Fruit fly (Drosophila melanogaster): Measurements from ENCODE around the gene CG7443.
A peak's percentile ranks its signal among the peaks of the same experiment; 100 is the strongest.

The CG7443 gene

DNA sequence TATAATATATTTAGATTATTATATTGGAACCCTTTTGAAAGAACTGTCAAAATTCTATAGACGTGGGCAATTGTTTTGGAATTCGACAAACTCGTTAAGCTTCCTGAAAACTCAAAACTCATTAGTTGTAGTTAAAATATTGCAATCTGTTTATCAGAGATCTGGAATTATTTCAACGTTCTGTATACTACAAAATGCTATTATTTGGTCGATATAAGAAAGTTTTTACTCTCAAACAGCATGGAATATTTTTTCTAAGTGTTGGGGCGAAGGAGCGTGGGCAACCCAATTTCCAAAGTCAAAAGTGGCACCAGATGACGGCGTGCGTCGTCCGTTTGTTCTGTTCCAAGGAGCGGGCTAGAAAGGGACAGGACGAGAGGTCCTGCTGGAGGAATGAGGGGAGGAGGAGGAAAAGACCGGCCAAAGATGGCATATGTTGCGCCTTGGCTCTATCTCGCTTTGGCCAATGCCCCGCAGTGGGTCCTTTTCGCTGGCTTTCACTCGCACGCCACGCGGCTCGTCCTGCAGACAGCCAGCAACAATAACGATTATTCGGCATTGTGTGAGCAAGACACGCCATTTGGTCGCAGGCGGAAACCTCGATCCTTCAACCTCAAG, 38.3 kb upstream of the CG7443 start:
- TF ChIP-seq CG8924 (tag; optimal IDR thresholded peaks at IDR 0.05) (peak; percentile 9), CG9215 (GFP tag; IDR thresholded peaks at IDR 0.05) (no peak), Optix (GFP tag; IDR thresholded peaks at IDR 0.05) (0 out of 3 replicates have a peak, but pooled peaks have one; percentile 14), salm (tag; optimal IDR thresholded peaks at IDR 0.05) (no peak), CG15696 (tag; optimal IDR thresholded peaks at IDR 0.05) (peak; percentile 76), twi (tag; optimal IDR thresholded peaks at IDR 0.05) (peak; percentile 83), CG11085 (GFP tag; IDR thresholded peaks at IDR 0.05) (no peak), ems (GFP tag; optimal IDR thresholded peaks at IDR 0.05) (no peak), D (optimal IDR thresholded peaks at IDR 0.05) (peak; percentile 71), D (GFP tag; optimal IDR thresholded peaks at IDR 0.05) (no peak), emc (GFP tag; optimal IDR thresholded peaks at IDR 0.05) (no peak), CG9727 (GFP tag; optimal IDR thresholded peaks at IDR 0.05) (peak; percentile 54), CG1832 (GFP tag; optimal IDR thresholded peaks at IDR 0.05) (peak; percentile 41), CG17829 (tag; optimal IDR thresholded peaks at IDR 0.05) (peak; percentile 12), Ada2b (GFP tag; IDR thresholded peaks at IDR 0.05) (no peak), dmrt11E (tag; optimal IDR thresholded peaks at IDR 0.05) (peak; percentile 29), CG10267 (tag; optimal IDR thresholded peaks at IDR 0.05) (peak; percentile 36), ato (GFP tag; IDR thresholded peaks at IDR 0.05; ENCODE audit: partially characterized antibody) (peak; percentile 42; the same call in 1 of the 2 replicates), CG11696 (GFP tag; IDR thresholded peaks at IDR 0.05) (no peak), CG10979 (tag; optimal IDR thresholded peaks at IDR 0.05) (peak; percentile 42), trem (tag; optimal IDR thresholded peaks at IDR 0.05) (peak; percentile 9), tin (GFP tag; optimal IDR thresholded peaks at IDR 0.05) (no peak), CG14710 (tag; optimal IDR thresholded peaks at IDR 0.05) (peak; percentile 28), CG31388 (GFP tag; optimal IDR thresholded peaks at IDR 0.05) (no peak), zf30C (GFP tag; optimal IDR thresholded peaks at IDR 0.05) (peak; percentile 66), caup (GFP tag; optimal IDR thresholded peaks at IDR 0.05; ENCODE audit: severe bottlenecking) (no peak), lola (GFP tag; optimal IDR thresholded peaks at IDR 0.05) (peak in 1 of 3 experiments; percentile 11)

DNA sequence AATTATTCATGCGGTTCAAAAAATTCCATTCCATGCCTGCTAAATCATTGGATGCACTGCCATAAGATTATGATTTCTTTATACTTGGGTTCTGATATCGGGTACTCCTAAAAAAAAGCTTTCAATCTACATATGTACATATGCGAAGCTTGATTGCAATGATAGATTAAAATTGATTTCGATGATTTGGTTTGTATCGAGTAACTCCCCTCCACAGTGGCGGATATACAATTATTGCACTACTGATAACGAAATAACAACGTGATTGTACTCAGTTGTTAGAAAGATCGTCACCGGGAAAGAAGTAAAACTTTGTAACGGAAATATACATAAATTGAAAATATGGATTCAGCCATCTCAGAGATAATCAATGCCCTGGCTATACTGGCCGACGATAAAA, 36.4 kb upstream of the CG7443 start, which contains the start of gene Nazo:
Gene Nazo (plus strand): TSS at position 180 of the 400 bp plus-strand sequence.
- no peak for TF ChIP-seq CG2678 (tag; optimal IDR thresholded peaks at IDR 0.05)
- peak; percentile 18; the same call in 1 of the 2 replicates for TF ChIP-seq Dref (GFP tag; IDR thresholded peaks at IDR 0.05)

DNA sequence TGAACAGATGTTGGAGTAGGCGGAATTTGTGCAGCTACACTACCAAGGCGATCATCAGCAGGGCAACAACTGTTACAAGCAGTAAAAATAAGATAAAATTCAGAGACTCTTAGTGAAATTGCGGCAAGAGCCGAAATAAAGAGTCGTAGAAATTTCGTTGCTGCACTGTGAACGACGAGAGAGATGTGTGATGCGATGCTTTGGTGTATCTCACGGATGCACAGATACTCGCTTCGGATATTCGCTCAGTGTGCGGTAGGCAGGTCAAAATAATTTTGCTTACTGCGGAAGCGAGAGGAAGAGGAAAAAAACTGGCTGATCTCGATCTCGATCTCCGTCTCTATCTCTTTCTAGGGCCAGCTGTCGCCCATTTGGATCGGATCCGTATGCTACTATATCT, 35.3 kb upstream of the CG7443 start:
- TF ChIP-seq Fer3 (tag; optimal IDR thresholded peaks at IDR 0.05) (no peak), Xrp1 (GFP tag; IDR thresholded peaks at IDR 0.05) (0 out of 2 replicates have a peak, but pooled peaks have one; percentile 13), Jarid2 (GFP tag; optimal IDR thresholded peaks at IDR 0.05) (no peak), twi (tag; optimal IDR thresholded peaks at IDR 0.05) (peak; percentile 88), vvl (GFP tag; IDR thresholded peaks at IDR 0.05) (0 out of 2 replicates have a peak, but pooled peaks have one; percentile 22), TFAM (GFP tag; optimal IDR thresholded peaks at IDR 0.05) (no peak), CG17328 (GFP tag; IDR thresholded peaks at IDR 0.05) (no peak), zf30C (GFP tag; optimal IDR thresholded peaks at IDR 0.05) (peak; percentile 92), zfh1 (GFP tag; IDR thresholded peaks at IDR 0.05) (0 out of 3 replicates have a peak, but pooled peaks have one; percentile 6), Ptx1 (GFP tag; IDR thresholded peaks at IDR 0.05) (0 out of 2 replicates have a peak, but pooled peaks have one; percentile 14), row (GFP tag; IDR thresholded peaks at IDR 0.05) (0 out of 3 replicates have a peak, but pooled peaks have one; percentile 28), prd (optimal IDR thresholded peaks at IDR 0.05) (no peak), prd (GFP tag; IDR thresholded peaks at IDR 0.05) (peak; percentile 27; the same call in 1 of the 3 replicates), danr (GFP tag; IDR thresholded peaks at IDR 0.05) (no peak), CG2199 (GFP tag; IDR thresholded peaks at IDR 0.05) (0 out of 3 replicates have a peak, but pooled peaks have one; percentile 38), emc (GFP tag; optimal IDR thresholded peaks at IDR 0.05) (no peak), CG32772 (GFP tag; IDR thresholded peaks at IDR 0.05) (no peak), gro (GFP tag; optimal IDR thresholded peaks at IDR 0.05) (no peak), grn (GFP tag; optimal IDR thresholded peaks at IDR 0.05) (peak; percentile 25), ci (GFP tag; IDR thresholded peaks at IDR 0.05) (peak; percentile 30; the same call in 1 of the 3 replicates), so (GFP tag; IDR thresholded peaks at IDR 0.05) (no peak), amos (GFP tag; IDR thresholded peaks at IDR 0.05; ENCODE audit: partially characterized antibody) (peak; percentile 31; the same call in 1 of the 2 replicates)
